Worm (Caenorhabditis elegans): ENCODE results near the gene algn-12.

The algn-12 gene

DNA sequence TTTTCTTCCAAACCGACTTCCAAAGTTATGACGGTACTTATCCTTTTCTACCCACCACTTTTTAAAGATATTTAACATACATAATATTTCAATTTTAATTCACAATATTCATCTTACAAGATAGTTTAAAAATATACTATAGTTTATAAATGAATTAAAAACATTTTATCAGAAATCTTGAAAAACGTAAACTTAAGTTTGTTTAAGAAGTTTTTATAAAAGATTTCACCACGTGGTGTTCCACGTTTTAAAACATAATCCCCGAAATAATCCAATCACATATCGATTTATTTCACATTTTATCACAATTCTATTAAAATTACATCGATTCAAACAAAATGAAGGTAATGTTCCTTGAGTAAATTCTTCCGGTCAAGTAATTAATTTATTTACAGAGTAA lies 11.8 kb downstream of the algn-12 start, which contains the start of gene ZC513.3:
Gene ZC513.3 (plus strand): TSS at position 301 of the 400 bp plus-strand sequence.
- TF ChIP-seq nhr-11 (tag; optimal IDR thresholded peaks at IDR 0.05) (no peak), unc-62 (GFP tag; optimal IDR thresholded peaks at IDR 0.05) (no peak), nhr-77 (tag; optimal IDR thresholded peaks at IDR 0.05) (no peak), jun-1 (tag; optimal IDR thresholded peaks at IDR 0.05) (no peak), ZK546.5 (tag; optimal IDR thresholded peaks at IDR 0.05) (no peak), mdl-1 (tag; optimal IDR thresholded peaks at IDR 0.05) (no peak), daf-12 (tag; optimal IDR thresholded peaks at IDR 0.05) (no peak), nhr-67 (tag; optimal IDR thresholded peaks at IDR 0.05) (no peak), zag-1 (tag; optimal IDR thresholded peaks at IDR 0.05) (no peak), ceh-28 (tag; optimal IDR thresholded peaks at IDR 0.05) (no peak), nhr-237 (tag; optimal IDR thresholded peaks at IDR 0.05) (no peak), pqm-1 (tag; optimal IDR thresholded peaks at IDR 0.05) (no peak)

- TF ChIP-seq ZK546.5 (tag; optimal IDR thresholded peaks at IDR 0.05) (no peak), ztf-11 (tag; optimal IDR thresholded peaks at IDR 0.05) (no peak), nhr-67 (tag; optimal IDR thresholded peaks at IDR 0.05) (no peak), pha-4 (tag; optimal IDR thresholded peaks at IDR 0.05) (no peak), fos-1 (tag; optimal IDR thresholded peaks at IDR 0.05) (no peak), fkh-10 (GFP tag; optimal IDR thresholded peaks at IDR 0.05) (no peak), ceh-28 (tag; optimal IDR thresholded peaks at IDR 0.05) (no peak), elt-3 (tag; optimal IDR thresholded peaks at IDR 0.05) (no peak), elt-1 (tag; optimal IDR thresholded peaks at IDR 0.05) (no peak), ztf-4 (tag; optimal IDR thresholded peaks at IDR 0.05) (no peak), pqm-1 (tag; optimal IDR thresholded peaks at IDR 0.05) (no peak), eor-1 (tag; optimal IDR thresholded peaks at IDR 0.05) (no peak), lin-39 (tag; optimal IDR thresholded peaks at IDR 0.05) (no peak), lsy-12 (tag; optimal IDR thresholded peaks at IDR 0.05) (no peak), lin-15B (tag; optimal IDR thresholded peaks at IDR 0.05) (no peak), mml-1 (tag; optimal IDR thresholded peaks at IDR 0.05) (no peak), nhr-28 (tag; optimal IDR thresholded peaks at IDR 0.05) (no peak), fkh-2 (tag; optimal IDR thresholded peaks at IDR 0.05) (no peak), R02D3.7 (tag; optimal IDR thresholded peaks at IDR 0.05) (no peak)
These were observed 15.3 kb downstream of the algn-12 start for ce11 chrV:8050059-8050677.

ce11 chrV:8050811-8051210 lies 15.9 kb downstream of the algn-12 start, which contains the start of gene col-43:
TSS of gene col-43 (minus strand) at chrV:8050911.
- TF ChIP-seq unc-62 (GFP tag; optimal IDR thresholded peaks at IDR 0.05), result no peak
- no peak for TF ChIP-seq ama-1 (optimal IDR thresholded peaks at IDR 0.05)
- TF ChIP-seq egl-27 (tag; optimal IDR thresholded peaks at IDR 0.05), result no peak
- no peak for TF ChIP-seq zag-1 (tag; optimal IDR thresholded peaks at IDR 0.05)
- TF ChIP-seq aly-2 (tag; optimal IDR thresholded peaks at IDR 0.05), result no peak
- TF ChIP-seq mml-1 (tag; optimal IDR thresholded peaks at IDR 0.05), result no peak
- TF ChIP-seq nfya-1 (tag; optimal IDR thresholded peaks at IDR 0.05; ENCODE audit: insufficient read depth), result no peak
- no peak for TF ChIP-seq pqm-1 (tag; optimal IDR thresholded peaks at IDR 0.05)
- no peak for TF ChIP-seq nhr-77 (tag; optimal IDR thresholded peaks at IDR 0.05)
- TF ChIP-seq lin-15B (tag; optimal IDR thresholded peaks at IDR 0.05), result no peak
- TF ChIP-seq mdl-1 (tag; optimal IDR thresholded peaks at IDR 0.05), result no peak
- no peak for TF ChIP-seq sea-2 (GFP tag; optimal IDR thresholded peaks at IDR 0.05)
- no peak for TF ChIP-seq nhr-237 (tag; optimal IDR thresholded peaks at IDR 0.05)

DNA sequence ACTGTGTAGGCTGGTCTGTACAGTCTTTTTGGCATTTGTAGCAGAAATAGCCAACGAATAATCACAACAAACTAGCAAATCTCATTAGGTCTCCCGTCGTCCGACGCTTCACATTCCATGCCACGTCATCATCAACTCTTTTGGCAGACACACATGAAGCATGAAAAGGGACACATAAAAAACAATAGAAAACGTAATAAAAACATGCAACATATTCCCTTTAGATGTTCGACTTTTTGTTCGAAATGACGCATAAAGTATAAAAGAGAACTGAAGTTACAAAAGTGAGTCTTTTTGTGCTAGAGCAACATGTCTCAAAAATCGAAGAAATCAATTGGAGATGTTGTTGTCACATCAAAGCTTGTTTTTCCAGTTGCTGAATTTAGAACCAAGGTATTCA lies 16.9 kb downstream of the algn-12 start, which contains the start of gene sth-1:
Gene sth-1 (plus strand): TSS at position 301 of the 400 bp plus-strand sequence.
- TF ChIP-seq sea-2 (GFP tag; optimal IDR thresholded peaks at IDR 0.05) (no peak), jun-1 (tag; optimal IDR thresholded peaks at IDR 0.05) (no peak), aly-2 (tag; optimal IDR thresholded peaks at IDR 0.05) (no peak), skn-1 (tag; optimal IDR thresholded peaks at IDR 0.05) (no peak), ztf-4 (tag; optimal IDR thresholded peaks at IDR 0.05) (no peak), ceh-16 (tag; optimal IDR thresholded peaks at IDR 0.05) (no peak), mdl-1 (tag; optimal IDR thresholded peaks at IDR 0.05) (no peak), daf-12 (tag; optimal IDR thresholded peaks at IDR 0.05) (no peak), ceh-9 (tag; optimal IDR thresholded peaks at IDR 0.05) (no peak), nhr-25 (tag; optimal IDR thresholded peaks at IDR 0.05) (no peak), nhr-12 (tag; optimal IDR thresholded peaks at IDR 0.05) (no peak), ztf-11 (tag; optimal IDR thresholded peaks at IDR 0.05) (no peak), unc-62 (GFP tag; optimal IDR thresholded peaks at IDR 0.05) (no peak), hmg-11 (tag; optimal IDR thresholded peaks at IDR 0.05) (no peak), nhr-76 (tag; optimal IDR thresholded peaks at IDR 0.05) (no peak), lin-39 (tag; optimal IDR thresholded peaks at IDR 0.05) (no peak)
